Worm (Caenorhabditis elegans) whole organism, L4/young adult: ENCODE measurements around the gene Y42A5A.5.

Source experiments
- W03F9.2 ChIP-seq: fragments of 150-350 bp; optimal IDR thresholded peaks from 2 replicates; lab custom pipeline; 2014; ENCODE audit warnings: missing biosample characterization, missing genetic modification characterization
- dao-5 ChIP-seq: sonication (generic microtip); optimal IDR thresholded peaks from 2 replicates; lab custom pipeline; 2016; ENCODE audit warnings: missing genotype, missing genetic modification characterization, moderate library complexity, missing compliant biosample characterization

- TF ChIP-seq dao-5 (tag; lab: Kevin White, UChicago): no peak
- TF ChIP-seq W03F9.2 (tag; lab: Kevin White, UChicago): no peak
Measured at ce11 chrV:11087519-11087998, 22.0 kb downstream of the Y42A5A.5 start, which contains the start of gene Y42A5A.1.
